Fruit fly (Drosophila melanogaster) whole organism, pupa: ENCODE data around the gene comm2.

Source experiments
- CG12605 ChIP-seq: fragments of 200-800 bp; sonication (Bioruptor generic); IDR thresholded peaks from 2 replicates; pipeline ENCODE4 v1.3.6; 2022; ENCODE audit warnings: missing biosample characterization, missing genetic modification characterization
- CG15710 ChIP-seq: fragments of 200-800 bp; sonication (Bioruptor generic); optimal IDR thresholded peaks from 2 replicates; lab custom pipeline; 2018; ENCODE audit warnings: missing biosample characterization, mild to moderate bottlenecking, missing genetic modification characterization, moderate library complexity
- CG34367 ChIP-seq: fragments of 200-800 bp; sonication (Bioruptor generic); optimal IDR thresholded peaks from 2 replicates; lab custom pipeline; 2018; ENCODE audit warnings: missing biosample characterization, mild to moderate bottlenecking, missing genetic modification characterization
- CG9948 ChIP-seq: fragments of 200-800 bp; sonication (Bioruptor generic); optimal IDR thresholded peaks from 2 replicates; lab custom pipeline; 2018; ENCODE audit warnings: missing biosample characterization, mild to moderate bottlenecking, missing genetic modification characterization, moderate library complexity
- Pif1B ChIP-seq: fragments of 200-800 bp; sonication (Bioruptor generic); optimal IDR thresholded peaks from 3 replicates; lab custom pipeline; 2016; ENCODE audit warnings: missing biosample characterization, missing genetic modification characterization
- Snoo ChIP-seq: fragments of 200-800 bp; sonication (Bioruptor generic); optimal IDR thresholded peaks from 3 replicates; lab custom pipeline; 2017; ENCODE audit warnings: missing biosample characterization, mild to moderate bottlenecking, missing genetic modification characterization, inconsistent platforms
- fd96Ca ChIP-seq: fragments of 200-800 bp; sonication (Bioruptor generic); IDR thresholded peaks from 3 replicates; pipeline ENCODE4 v1.3.6; 2022; ENCODE audit warnings: missing biosample characterization, missing genetic modification characterization
- gl ChIP-seq: fragments of 200-800 bp; sonication (Bioruptor generic); optimal IDR thresholded peaks from 2 replicates; lab custom pipeline; 2018; ENCODE audit warnings: missing biosample characterization, mild to moderate bottlenecking, missing genetic modification characterization
- rn ChIP-seq: fragments of 200-800 bp; sonication (Bioruptor generic); IDR thresholded peaks from 2 replicates; pipeline ENCODE4 v1.3.6; 2022; ENCODE audit warnings: missing biosample characterization, missing genetic modification characterization

dm6 chr3L:15720224-15720623 lies 20.6 kb upstream of the comm2 start:
- no peak for TF ChIP-seq Pif1B (GFP tag; lab: Kevin White, UChicago)
- no peak for TF ChIP-seq CG15710 (tag; lab: Kevin White, UChicago)
- no peak for TF ChIP-seq gl (tag; lab: Kevin White, UChicago)
- no peak for TF ChIP-seq CG12605 (GFP tag; lab: Robert Waterston, UW)
- no peak for TF ChIP-seq CG9948 (tag; lab: Kevin White, UChicago)
- TF ChIP-seq Snoo (tag; lab: Kevin White, UChicago) = no peak
- no peak for TF ChIP-seq fd96Ca (GFP tag; lab: Robert Waterston, UW)
- no peak for TF ChIP-seq rn (GFP tag; lab: Robert Waterston, UW)
- no peak for TF ChIP-seq CG34367 (tag; lab: Kevin White, UChicago)
